Fruit fly (Drosophila melanogaster): ENCODE results near the gene CG13041.
A peak's percentile ranks its signal among the peaks of the same experiment; 100 is the strongest.

Gene CG13041

dm6 chr3L:16313985-16314384, 5.3 kb downstream of the CG13041 start, which contains the start of gene CG13062:
CG13062 (plus strand) TSS chr3L:16314285.
- no peak for TF ChIP-seq noc (tag; optimal IDR thresholded peaks at IDR 0.05)

- TF ChIP-seq noc (tag; optimal IDR thresholded peaks at IDR 0.05): peak; percentile 61
Measured at dm6 chr3L:16309972-16310371, 9.4 kb downstream of the CG13041 start.

- no peak for TF ChIP-seq noc (tag; optimal IDR thresholded peaks at IDR 0.05)
Measured at dm6 chr3L:16308380-16308779, 10.9 kb downstream of the CG13041 start, which contains the start of gene CG13042. CG13042 (minus strand) TSS chr3L:16308480.

- no peak for TF ChIP-seq noc (tag; optimal IDR thresholded peaks at IDR 0.05)
Measured at dm6 chr3L:16305820-16306650, 13.3 kb downstream of the CG13041 start, which contains the start of the genes CG13043 and CG13063. CG13043 (minus strand) TSS chr3L:16305870. CG13063 (plus strand) TSS chr3L:16306600.

- no peak for TF ChIP-seq noc (tag; optimal IDR thresholded peaks at IDR 0.05)
Measured at dm6 chr3L:16303982-16304381, 15.3 kb downstream of the CG13041 start, which contains the start of gene CG43249. CG43249 (plus strand) TSS chr3L:16304282.

- no peak for TF ChIP-seq noc (tag; optimal IDR thresholded peaks at IDR 0.05)
Measured at dm6 chr3L:16303078-16303477, 16.2 kb downstream of the CG13041 start, which contains the start of gene CG13044. CG13044 (minus strand) TSS chr3L:16303178.

dm6 chr3L:16301153-16301552, 18.2 kb downstream of the CG13041 start, which contains the start of gene CG4982:
CG4982 (plus strand) TSS chr3L:16301453.
- no peak for TF ChIP-seq noc (tag; optimal IDR thresholded peaks at IDR 0.05)

dm6 chr3L:16295447-16295846, 23.9 kb downstream of the CG13041 start, which contains the start of gene CG4962:
CG4962 (minus strand) TSS chr3L:16295547.
- no peak for TF ChIP-seq noc (tag; optimal IDR thresholded peaks at IDR 0.05)

dm6 chr3L:16291678-16292077, 27.6 kb downstream of the CG13041 start:
- no peak for TF ChIP-seq noc (tag; optimal IDR thresholded peaks at IDR 0.05)

- TF ChIP-seq noc (tag; optimal IDR thresholded peaks at IDR 0.05): no peak
Measured at dm6 chr3L:16290850-16291249, 28.5 kb downstream of the CG13041 start, which contains the start of gene CG13045. CG13045 (minus strand) TSS chr3L:16290950.

dm6 chr3L:16289067-16289466, 30.3 kb downstream of the CG13041 start:
- no peak for TF ChIP-seq noc (tag; optimal IDR thresholded peaks at IDR 0.05)

- no peak for TF ChIP-seq noc (tag; optimal IDR thresholded peaks at IDR 0.05)
Measured at dm6 chr3L:16288322-16288721, 31.0 kb downstream of the CG13041 start, which contains the start of gene CG13046. CG13046 (minus strand) TSS chr3L:16288422.

dm6 chr3L:16286258-16286657, 33.1 kb downstream of the CG13041 start:
- no peak for TF ChIP-seq noc (tag; optimal IDR thresholded peaks at IDR 0.05)

- no peak for TF ChIP-seq noc (tag; optimal IDR thresholded peaks at IDR 0.05)
Measured at dm6 chr3L:16285346-16285911, 33.9 kb downstream of the CG13041 start, which contains the start of gene CG13047. CG13047 (minus strand) TSS chr3L:16285396.

- TF ChIP-seq noc (tag; optimal IDR thresholded peaks at IDR 0.05): no peak
Measured at dm6 chr3L:16283821-16284220, 35.5 kb downstream of the CG13041 start, which contains the start of gene CG13048. CG13048 (minus strand) TSS chr3L:16283921.

dm6 chr3L:16281880-16282556, 37.3 kb downstream of the CG13041 start, which contains the start of gene CG13049:
CG13049 (minus strand) TSS chr3L:16281930.
- no peak for TF ChIP-seq noc (tag; optimal IDR thresholded peaks at IDR 0.05)

Measured in whole organism, larva.